Worm (Caenorhabditis elegans) whole organism, L2 larva: ENCODE data around the gene M02D8.6.

Source experiments
- aly-2 ChIP-seq: fragments of 150-350 bp; optimal IDR thresholded peaks from 2 replicates; lab custom pipeline; 2014; ENCODE audit warnings: missing biosample characterization, missing genetic modification characterization
- ama-1 ChIP-seq: fragments of 150-350 bp; optimal IDR thresholded peaks from 2 replicates; lab custom pipeline; 2018; ENCODE audit warnings: inconsistent platforms
- ceh-16 ChIP-seq: fragments of 150-350 bp; optimal IDR thresholded peaks from 2 replicates; lab custom pipeline; 2014; ENCODE audit warnings: missing biosample characterization, missing genetic modification characterization
- egl-27 ChIP-seq: sonication (generic microtip); optimal IDR thresholded peaks from 3 replicates; lab custom pipeline; 2017; ENCODE audit warnings: missing biosample characterization, missing genetic modification reagents, missing genetic modification characterization
- lsy-2 ChIP-seq, 2 experiments: fragments of 150-350 bp in 1 of 2; sonication (generic microtip) in 1 of 2; optimal IDR thresholded peaks; 2 replicates each; lab custom pipeline; 2014 to 2017; ENCODE audit warnings: missing biosample characterization in 2 of 2, missing genetic modification characterization in 2 of 2
- nhr-10 ChIP-seq: sonication (generic microtip); optimal IDR thresholded peaks from 2 replicates; lab custom pipeline; 2017; ENCODE audit warnings: missing biosample characterization, missing genetic modification characterization
- nhr-11 ChIP-seq: fragments of 150-350 bp; optimal IDR thresholded peaks from 2 replicates; lab custom pipeline; 2014; ENCODE audit warnings: missing biosample characterization, missing genetic modification characterization
- nhr-21 ChIP-seq: fragments of 150-350 bp; optimal IDR thresholded peaks from 2 replicates; lab custom pipeline; 2014; ENCODE audit warnings: missing biosample characterization, missing genetic modification characterization
- snpc-4 ChIP-seq: fragments of 150-350 bp; optimal IDR thresholded peaks from 2 replicates; lab custom pipeline; 2014; ENCODE audit warnings: missing biosample characterization, missing genetic modification characterization
- unc-39 ChIP-seq: fragments of 150-350 bp; optimal IDR thresholded peaks from 2 replicates; lab custom pipeline; 2014; ENCODE audit warnings: missing biosample characterization, missing genetic modification characterization
- unc-55 ChIP-seq: fragments of 150-350 bp; sonication (generic microtip); optimal IDR thresholded peaks from 3 replicates; lab custom pipeline; 2014; ENCODE audit warnings: missing biosample characterization, missing genetic modification reagents, missing genetic modification characterization

DNA sequence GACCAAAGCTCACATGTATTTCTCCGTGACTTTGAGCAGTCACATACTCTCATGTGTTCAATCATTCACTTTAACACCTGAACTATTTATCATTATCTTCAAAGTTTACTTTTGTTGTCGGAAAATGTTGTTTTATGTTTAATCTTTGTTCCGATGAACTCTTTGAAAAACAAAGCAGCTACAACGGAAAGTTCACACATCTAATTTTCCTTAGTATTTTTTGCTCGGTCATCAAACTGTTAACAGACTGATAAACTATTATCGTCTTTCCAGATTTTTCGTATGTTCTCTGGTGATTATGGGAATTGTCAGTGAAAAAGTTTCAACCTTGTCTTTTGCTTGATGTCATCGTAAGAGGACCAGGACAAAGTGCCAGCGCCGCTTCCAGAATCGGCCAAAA is 24.3 kb upstream of the M02D8.6 start:
- TF ChIP-seq nhr-21 (tag; lab: Kevin White, UChicago) = no peak
- no peak for TF ChIP-seq nhr-11 (tag; lab: Kevin White, UChicago)
- no peak for TF ChIP-seq ama-1 (lab: Kevin White, UChicago)
- no peak for TF ChIP-seq egl-27 (tag; lab: Kevin White, UChicago)
- TF ChIP-seq snpc-4 = no peak
- no peak for TF ChIP-seq aly-2 (tag; lab: Kevin White, UChicago)
- TF ChIP-seq unc-39 (tag; lab: Kevin White, UChicago) = no peak
- no peak for TF ChIP-seq unc-55 (GFP tag; lab: Kevin White, UChicago)
- TF ChIP-seq ceh-16 (tag; lab: Kevin White, UChicago) = no peak
- TF ChIP-seq lsy-2 (tag; optimal IDR thresholded peaks at IDR 0.05; lab: Kevin White, UChicago) = no peak
- TF ChIP-seq nhr-10 (tag; lab: Kevin White, UChicago) = no peak
